Worm (Caenorhabditis elegans) whole organism, late embryonic: ENCODE results near the gene W01A11.1.

Source experiments
- ama-1 ChIP-seq: fragments of 150-350 bp; optimal IDR thresholded peaks from 2 replicates; lab custom pipeline; 2014
- fkh-6 ChIP-seq: sonication (generic microtip); optimal IDR thresholded peaks from 2 replicates; lab custom pipeline; 2016; ENCODE audit warnings: missing genetic modification characterization, missing compliant biosample characterization
- hlh-13 ChIP-seq: fragments of 200-800 bp; sonication (Bioruptor generic); optimal IDR thresholded peaks from 2 replicates; lab custom pipeline; 2018; ENCODE audit warnings: mild to moderate bottlenecking, missing genetic modification characterization, missing compliant biosample characterization
- nhr-11 ChIP-seq: fragments of 150-350 bp; optimal IDR thresholded peaks from 2 replicates; lab custom pipeline; 2014; ENCODE audit warnings: missing biosample characterization, missing genetic modification characterization
- pax-1 ChIP-seq: fragments of 150-350 bp; optimal IDR thresholded peaks from 2 replicates; lab custom pipeline; 2014; ENCODE audit warnings: missing biosample characterization, missing genetic modification characterization
- pha-2 ChIP-seq: sonication (generic microtip); optimal IDR thresholded peaks from 2 replicates; lab custom pipeline; 2017; ENCODE audit warnings: mild to moderate bottlenecking, missing genetic modification characterization, missing compliant biosample characterization
- rnt-1 ChIP-seq: sonication (generic microtip); optimal IDR thresholded peaks from 2 replicates; lab custom pipeline; 2016; ENCODE audit warnings: missing genetic modification characterization, missing compliant biosample characterization
- tbx-7 ChIP-seq: sonication (generic microtip); optimal IDR thresholded peaks from 2 replicates; lab custom pipeline; 2016; ENCODE audit warnings: missing genotype, missing genetic modification characterization, missing compliant biosample characterization
- ttx-3 ChIP-seq: sonication (generic microtip); optimal IDR thresholded peaks from 2 replicates; lab custom pipeline; 2016; ENCODE audit warnings: missing genetic modification reagents, missing genetic modification characterization, missing compliant biosample characterization
- unc-86 ChIP-seq: sonication (generic microtip); optimal IDR thresholded peaks from 2 replicates; lab custom pipeline; 2016; ENCODE audit warnings: missing genetic modification characterization, missing compliant biosample characterization
- ztf-16 ChIP-seq: sonication (generic microtip); optimal IDR thresholded peaks from 2 replicates; lab custom pipeline; 2017; ENCODE audit warnings: missing genetic modification characterization, missing compliant biosample characterization

DNA sequence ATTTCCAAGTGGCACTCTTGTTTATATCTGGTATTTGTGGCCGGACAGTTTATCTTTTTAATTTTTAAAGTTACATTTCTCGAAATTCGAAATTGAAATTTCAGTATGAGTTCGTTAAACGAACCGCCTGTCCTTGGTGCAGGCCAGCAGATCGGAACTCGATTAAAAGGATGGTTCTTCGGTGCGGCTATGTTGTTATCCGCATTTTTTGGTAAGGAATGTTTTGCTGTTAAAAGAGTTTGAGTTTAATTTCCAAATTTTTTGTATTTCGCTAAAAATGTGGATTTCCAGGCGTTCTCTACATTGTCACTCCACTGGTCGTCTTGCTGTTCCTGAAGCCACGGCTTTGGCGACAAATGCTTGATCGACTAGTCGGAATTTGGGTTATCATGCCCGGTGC lies 45.9 kb upstream of the W01A11.1 start, which contains the start of gene acl-9:
- no peak for TF ChIP-seq hlh-13 (GFP tag; lab: Kevin White, UChicago)
- no peak for TF ChIP-seq nhr-11 (tag; lab: Kevin White, UChicago)
- no peak for TF ChIP-seq ttx-3 (tag; lab: Kevin White, UChicago)
- no peak for TF ChIP-seq unc-86 (tag; lab: Kevin White, UChicago)
- TF ChIP-seq fkh-6 (tag; lab: Kevin White, UChicago) = no peak
- no peak for TF ChIP-seq rnt-1 (tag; lab: Kevin White, UChicago)
- TF ChIP-seq pha-2 = no peak
- no peak for TF ChIP-seq tbx-7 (tag; lab: Kevin White, UChicago)
- no peak for TF ChIP-seq pax-1
- no peak for TF ChIP-seq ztf-16 (tag; lab: Kevin White, UChicago)
- TF ChIP-seq ama-1 (lab: Kevin White, UChicago) = no peak
